Worm (Caenorhabditis elegans) whole organism, L4 larva: Measurements from ENCODE around the gene srh-87.

Experiments
- F37D6.2 ChIP-seq: sonication (generic microtip); optimal IDR thresholded peaks from 2 replicates; lab custom pipeline; 2016; ENCODE audit warnings: mild to moderate bottlenecking, missing genetic modification characterization, missing compliant biosample characterization
- F49E8.2 ChIP-seq: sonication (generic microtip); optimal IDR thresholded peaks from 2 replicates; lab custom pipeline; 2016; ENCODE audit warnings: missing compliant biosample characterization, mild to moderate bottlenecking, missing genetic modification characterization, borderline replicate concordance
- ceh-82 ChIP-seq: sonication (generic microtip); optimal IDR thresholded peaks from 2 replicates; lab custom pipeline; 2017; ENCODE audit warnings: missing biosample characterization, missing genetic modification characterization
- ces-1 ChIP-seq: fragments of 150-350 bp; sonication (generic microtip); optimal IDR thresholded peaks from 4 replicates; lab custom pipeline; 2014; ENCODE audit warnings: missing biosample characterization, missing genetic modification reagents, missing genetic modification characterization
- dmd-6 ChIP-seq: fragments of 200-800 bp; sonication (Bioruptor generic); IDR thresholded peaks from 2 replicates; pipeline ENCODE4 v1.3.6; 2022; ENCODE audit warnings: missing genetic modification reagents, missing genetic modification characterization, missing compliant biosample characterization
- fos-1 ChIP-seq: fragments of 150-350 bp; optimal IDR thresholded peaks from 2 replicates; lab custom pipeline; 2014; ENCODE audit warnings: missing biosample characterization, missing genetic modification characterization
- lin-13 ChIP-seq: fragments of 150-350 bp; optimal IDR thresholded peaks from 2 replicates; lab custom pipeline; 2014; ENCODE audit warnings: missing biosample characterization, missing genetic modification reagents, missing genetic modification characterization
- lin-15B ChIP-seq: fragments of 150-350 bp; sonication (generic microtip); optimal IDR thresholded peaks from 3 replicates; lab custom pipeline; 2014; ENCODE audit warnings: missing biosample characterization, missing genetic modification characterization
- lin-39 ChIP-seq: fragments of 150-350 bp; optimal IDR thresholded peaks from 2 replicates; lab custom pipeline; 2014; ENCODE audit warnings: missing biosample characterization, missing genetic modification reagents, missing genetic modification characterization
- mdl-1 ChIP-seq, 2 experiments: fragments of 150-350 bp in 1 of 2; sonication (generic microtip) in 1 of 2; optimal IDR thresholded peaks; 2 replicates each; lab custom pipeline; 2014 to 2017; ENCODE audit warnings: missing biosample characterization in 2 of 2, missing genetic modification characterization in 2 of 2
- mxl-2 ChIP-seq: fragments of 200-800 bp; sonication (Bioruptor generic); conservative IDR thresholded peaks from 2 replicates; pipeline ENCODE4 v1.3.6; 2022; ENCODE audit warnings: missing genetic modification reagents, missing genetic modification characterization, missing compliant biosample characterization
- nhr-237 ChIP-seq: sonication (generic microtip); optimal IDR thresholded peaks from 2 replicates; lab custom pipeline; 2017; ENCODE audit warnings: missing biosample characterization, missing genetic modification characterization
- snpc-4 ChIP-seq: fragments of 150-350 bp; optimal IDR thresholded peaks from 2 replicates; lab custom pipeline; 2014; ENCODE audit warnings: missing biosample characterization, missing genetic modification characterization
- zip-2 ChIP-seq: fragments of 150-350 bp; optimal IDR thresholded peaks from 2 replicates; lab custom pipeline; 2014; ENCODE audit warnings: missing biosample characterization, missing genetic modification characterization

DNA sequence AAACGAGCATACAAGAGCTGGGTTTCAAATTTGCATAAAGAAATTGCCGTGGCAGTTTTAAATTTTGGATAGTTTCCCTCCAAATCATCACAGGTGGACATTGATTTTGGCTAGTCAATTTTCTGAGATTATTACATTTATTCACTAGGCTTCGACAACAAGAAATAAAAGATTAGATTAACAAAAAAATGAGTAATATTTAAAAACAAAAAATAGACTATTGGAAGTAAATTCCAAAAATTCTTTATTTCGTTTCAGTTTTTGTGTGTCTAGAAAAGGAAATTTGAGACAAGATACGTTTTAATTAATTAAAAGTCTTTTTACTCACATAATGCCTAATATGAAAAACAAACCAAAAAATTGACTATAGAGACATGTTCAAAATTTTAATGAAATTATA lies 12.7 kb upstream of the srh-87 start, which contains the start of gene srw-142:
- TF ChIP-seq F49E8.2: no peak
- TF ChIP-seq ceh-82 (tag; lab: Kevin White, UChicago): no peak
- no peak for TF ChIP-seq lin-15B (tag; lab: Kevin White, UChicago)
- no peak for TF ChIP-seq fos-1 (tag; lab: Kevin White, UChicago)
- TF ChIP-seq zip-2 (tag; lab: Kevin White, UChicago): no peak
- TF ChIP-seq lin-13 (GFP tag; lab: Kevin White, UChicago): no peak
- no peak for TF ChIP-seq nhr-237 (tag; lab: Kevin White, UChicago)
- no peak for TF ChIP-seq snpc-4 (tag; lab: Kevin White, UChicago)
- TF ChIP-seq mdl-1 (tag; optimal IDR thresholded peaks at IDR 0.05; lab: Kevin White, UChicago): no peak
- TF ChIP-seq mxl-2 (GFP tag; lab: Robert Waterston, UW): no peak
- TF ChIP-seq dmd-6: no peak
- no peak for TF ChIP-seq F37D6.2
- TF ChIP-seq ces-1 (GFP tag; lab: Kevin White, UChicago): no peak
- no peak for TF ChIP-seq lin-39
